Worm (Caenorhabditis elegans) whole organism, L2 larva: ENCODE results near the gene fmo-5.

Experiments
- ama-1 ChIP-seq: fragments of 150-350 bp; optimal IDR thresholded peaks from 2 replicates; lab custom pipeline; 2018; ENCODE audit warnings: inconsistent platforms
- fos-1 ChIP-seq: fragments of 150-350 bp; optimal IDR thresholded peaks from 2 replicates; lab custom pipeline; 2014; ENCODE audit warnings: missing biosample characterization, missing genetic modification characterization
- gmeb-1 ChIP-seq: fragments of 150-350 bp; optimal IDR thresholded peaks from 2 replicates; lab custom pipeline; 2014; ENCODE audit warnings: missing biosample characterization, missing genetic modification characterization
- lin-39 ChIP-seq: fragments of 150-350 bp; optimal IDR thresholded peaks from 2 replicates; lab custom pipeline; 2014; ENCODE audit warnings: missing biosample characterization, missing genetic modification reagents, missing genetic modification characterization
- nhr-10 ChIP-seq: sonication (generic microtip); optimal IDR thresholded peaks from 2 replicates; lab custom pipeline; 2017; ENCODE audit warnings: missing biosample characterization, missing genetic modification characterization
- nhr-129 ChIP-seq: fragments of 150-350 bp; optimal IDR thresholded peaks from 2 replicates; lab custom pipeline; 2014; ENCODE audit warnings: missing biosample characterization, missing genetic modification characterization
- nhr-21 ChIP-seq: fragments of 150-350 bp; optimal IDR thresholded peaks from 2 replicates; lab custom pipeline; 2014; ENCODE audit warnings: missing biosample characterization, missing genetic modification characterization
- nhr-77 ChIP-seq: fragments of 150-350 bp; optimal IDR thresholded peaks from 2 replicates; lab custom pipeline; 2014; ENCODE audit warnings: missing biosample characterization, missing genetic modification characterization
- peb-1 ChIP-seq: fragments of 150-350 bp; optimal IDR thresholded peaks from 2 replicates; lab custom pipeline; 2014; ENCODE audit warnings: missing biosample characterization, missing genetic modification characterization
- sma-3 ChIP-seq: sonication (generic microtip); optimal IDR thresholded peaks from 2 replicates; lab custom pipeline; 2016; ENCODE audit warnings: missing genetic modification reagents, missing genetic modification characterization, missing compliant biosample characterization
- unc-62 ChIP-seq: fragments of 150-350 bp; optimal IDR thresholded peaks from 2 replicates; lab custom pipeline; 2014; ENCODE audit warnings: missing biosample characterization, missing genetic modification reagents, missing genetic modification characterization
- ztf-4 ChIP-seq: fragments of 150-350 bp; optimal IDR thresholded peaks from 2 replicates; lab custom pipeline; 2014; ENCODE audit warnings: missing biosample characterization, missing genetic modification characterization

DNA sequence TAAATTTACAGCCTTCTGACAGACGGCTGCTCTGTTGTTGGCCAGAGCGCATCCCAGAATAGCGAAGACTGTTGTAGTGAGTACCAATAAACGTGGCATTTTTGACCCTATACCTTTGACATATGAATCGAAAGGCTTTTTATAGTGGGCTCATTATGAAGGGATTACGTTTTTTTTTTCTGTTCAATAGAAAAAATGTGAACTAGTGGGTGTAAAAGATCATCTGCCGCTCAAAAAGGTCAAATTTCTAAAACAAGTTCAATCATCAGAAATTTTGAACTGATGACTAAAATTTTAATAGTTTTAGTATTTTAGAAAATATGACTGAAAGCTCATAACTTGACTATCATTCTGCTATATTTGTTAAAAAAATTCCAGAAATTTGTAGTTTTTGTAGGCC lies 48.5 kb downstream of the fmo-5 start, which contains the start of gene K09C6.9:
- TF ChIP-seq gmeb-1 (tag; lab: Kevin White, UChicago), result no peak
- no peak for TF ChIP-seq sma-3 (GFP tag; lab: Kevin White, UChicago)
- TF ChIP-seq peb-1 (tag; lab: Kevin White, UChicago), result no peak
- TF ChIP-seq ztf-4, result no peak
- TF ChIP-seq unc-62 (GFP tag; lab: Kevin White, UChicago), result no peak
- no peak for TF ChIP-seq ama-1 (lab: Kevin White, UChicago)
- TF ChIP-seq nhr-21 (tag; lab: Kevin White, UChicago), result no peak
- no peak for TF ChIP-seq lin-39 (tag; lab: Kevin White, UChicago)
- TF ChIP-seq fos-1 (tag; lab: Kevin White, UChicago), result no peak
- TF ChIP-seq nhr-77 (tag; lab: Kevin White, UChicago), result no peak
- TF ChIP-seq nhr-129 (tag; lab: Kevin White, UChicago), result no peak
- TF ChIP-seq nhr-10 (tag; lab: Kevin White, UChicago), result no peak
